Worm (Caenorhabditis elegans) whole organism, late embryonic: ENCODE results near the gene srpa-72.

Source experiments
- ceh-30 ChIP-seq: fragments of 150-350 bp; optimal IDR thresholded peaks from 2 replicates; lab custom pipeline; 2014; ENCODE audit warnings: missing biosample characterization, missing genetic modification characterization
- dmd-4 ChIP-seq: sonication (generic microtip); optimal IDR thresholded peaks from 2 replicates; lab custom pipeline; 2016; ENCODE audit warnings: borderline replicate concordance, missing genetic modification characterization, missing compliant biosample characterization
- elt-2 ChIP-seq: sonication (generic microtip); optimal IDR thresholded peaks from 2 replicates; lab custom pipeline; 2016; ENCODE audit warnings: missing genetic modification reagents, missing genetic modification characterization, missing compliant biosample characterization
- ets-4 ChIP-seq: sonication (generic microtip); optimal IDR thresholded peaks from 2 replicates; lab custom pipeline; 2016; ENCODE audit warnings: missing genetic modification characterization, missing compliant biosample characterization
- lim-6 ChIP-seq: sonication (generic microtip); optimal IDR thresholded peaks from 2 replicates; lab custom pipeline; 2016; ENCODE audit warnings: missing genetic modification characterization, missing compliant biosample characterization
- nhr-11 ChIP-seq: fragments of 150-350 bp; optimal IDR thresholded peaks from 2 replicates; lab custom pipeline; 2014; ENCODE audit warnings: missing biosample characterization, missing genetic modification characterization
- pat-9 ChIP-seq: fragments of 200-800 bp; sonication (Bioruptor generic); optimal IDR thresholded peaks from 2 replicates; lab custom pipeline; 2018; ENCODE audit warnings: mild to moderate bottlenecking, missing genetic modification characterization, moderate library complexity, missing compliant biosample characterization
- pha-2 ChIP-seq: sonication (generic microtip); optimal IDR thresholded peaks from 2 replicates; lab custom pipeline; 2017; ENCODE audit warnings: mild to moderate bottlenecking, missing genetic modification characterization, missing compliant biosample characterization
- pha-4 ChIP-seq: fragments of 150-350 bp; optimal IDR thresholded peaks from 2 replicates; lab custom pipeline; 2018; ENCODE audit warnings: missing biosample characterization, missing genetic modification reagents, missing genetic modification characterization
- pqm-1 ChIP-seq: sonication (generic microtip); optimal IDR thresholded peaks from 2 replicates; lab custom pipeline; 2016; ENCODE audit warnings: missing genetic modification characterization, missing compliant biosample characterization
- sox-2 ChIP-seq: fragments of 200-800 bp; sonication (Bioruptor generic); IDR thresholded peaks from 2 replicates; pipeline ENCODE4 v1.3.6; 2022; ENCODE audit warnings: missing genetic modification reagents, missing genetic modification characterization, missing compliant biosample characterization
- tbx-2 ChIP-seq: sonication (generic microtip); optimal IDR thresholded peaks from 2 replicates; lab custom pipeline; 2016; ENCODE audit warnings: missing genetic modification characterization, missing compliant biosample characterization
- unc-86 ChIP-seq: sonication (generic microtip); optimal IDR thresholded peaks from 2 replicates; lab custom pipeline; 2016; ENCODE audit warnings: missing genetic modification characterization, missing compliant biosample characterization

DNA sequence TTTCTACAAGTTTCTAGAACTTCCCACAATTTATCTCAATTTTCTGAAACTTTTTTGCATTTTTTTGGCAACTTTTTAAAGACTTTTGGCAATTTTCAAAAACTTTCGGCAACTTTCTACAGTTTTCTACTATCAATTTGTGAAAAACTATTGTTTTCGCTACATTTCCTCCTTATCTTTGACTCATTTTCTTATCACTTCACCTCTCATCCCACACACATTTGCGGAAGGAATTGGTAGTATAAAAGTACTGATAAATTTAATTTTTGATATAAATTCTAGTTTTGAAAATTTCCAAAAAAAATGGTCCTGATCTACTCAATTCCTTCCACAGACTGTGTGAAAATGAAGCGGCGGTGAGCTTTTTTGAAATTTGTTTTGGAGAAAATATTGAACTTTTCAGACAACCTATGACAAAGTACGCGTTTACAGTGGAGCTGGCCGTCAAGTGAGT lies 37.7 kb upstream of the srpa-72 start, which contains the start of gene F29A7.4:
- TF ChIP-seq lim-6 (no peak), pqm-1 (no peak), elt-2 (tag; lab: Kevin White, UChicago) (peak; percentile 66), ets-4 (tag; lab: Kevin White, UChicago) (no peak), nhr-11 (tag; lab: Kevin White, UChicago) (no peak), dmd-4 (tag; lab: Kevin White, UChicago) (no peak), pha-2 (tag; lab: Kevin White, UChicago) (no peak), unc-86 (tag; lab: Kevin White, UChicago) (no peak), tbx-2 (tag; lab: Kevin White, UChicago) (no peak), ceh-30 (no peak), pha-4 (no peak), sox-2 (GFP tag; lab: Robert Waterston, UW) (no peak), pat-9 (tag; lab: Kevin White, UChicago) (no peak)
